Fruit fly (Drosophila melanogaster): Measurements from ENCODE around the gene CG31156.

Gene CG31156

DNA sequence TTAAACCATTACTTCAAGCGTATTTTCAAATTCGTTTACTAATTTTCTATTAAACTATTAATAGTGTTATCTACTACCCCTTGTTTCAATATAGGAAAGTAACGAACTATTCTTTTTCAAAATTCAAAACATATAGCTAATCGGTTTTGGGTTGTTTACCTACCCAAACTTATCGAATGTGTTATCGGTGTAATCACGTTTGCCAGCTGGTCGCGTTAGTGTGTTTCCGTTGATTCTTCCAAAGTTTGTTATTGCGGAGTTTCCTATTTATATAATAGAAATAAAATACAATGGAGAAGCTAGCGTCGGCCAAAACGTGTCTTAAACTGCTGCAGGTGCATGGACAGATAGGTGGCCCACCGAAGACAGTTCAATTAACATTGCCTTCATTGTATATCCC, 4.8 kb upstream of the CG31156 start, which contains the start of gene mRpL45 (continued):
- TF ChIP-seq CG11398 (GFP tag; optimal IDR thresholded peaks at IDR 0.05) (no peak), Chrac-16 (GFP tag; optimal IDR thresholded peaks at IDR 0.05) (no peak), fd102C (GFP tag; optimal IDR thresholded peaks at IDR 0.05) (no peak), NFAT (GFP tag; IDR thresholded peaks at IDR 0.05) (no peak), CG12659 (GFP tag; optimal IDR thresholded peaks at IDR 0.05) (peak; percentile 19), CG14441 (GFP tag; IDR thresholded peaks at IDR 0.05) (no peak), ewg (GFP tag; optimal IDR thresholded peaks at IDR 0.05) (no peak), MTF-1 (GFP tag; optimal IDR thresholded peaks at IDR 0.05; ENCODE audit: borderline replicate concordance) (no peak), sisA (GFP tag; IDR thresholded peaks at IDR 0.05) (no peak), fd3F (GFP tag; optimal IDR thresholded peaks at IDR 0.05) (no peak), CG6272 (GFP tag; IDR thresholded peaks at IDR 0.05) (no peak), CG13775 (GFP tag; optimal IDR thresholded peaks at IDR 0.05) (no peak), Bgb (GFP tag; IDR thresholded peaks at IDR 0.05; ENCODE audit: partially characterized antibody) (peak; percentile 66), Lhr (GFP tag; optimal IDR thresholded peaks at IDR 0.05) (no peak), Aef1 (GFP tag; IDR thresholded peaks at IDR 0.05) (no peak), TFAM (GFP tag; optimal IDR thresholded peaks at IDR 0.05) (no peak), jigr1 (GFP tag; IDR thresholded peaks at IDR 0.05) (no peak), CG10209 (GFP tag; optimal IDR thresholded peaks at IDR 0.05) (no peak), CG17186 (GFP tag; optimal IDR thresholded peaks at IDR 0.05) (no peak), sens (GFP tag) (peak; percentile 47), CG7357 (GFP tag; IDR thresholded peaks at IDR 0.05) (no peak), br (optimal IDR thresholded peaks at IDR 0.05) (no peak), CG15011 (GFP tag; optimal IDR thresholded peaks at IDR 0.05) (no peak), dati (GFP tag; IDR thresholded peaks at IDR 0.05) (no peak), sna (GFP tag; IDR thresholded peaks at IDR 0.05; ENCODE audit: partially characterized antibody) (no peak; the same call in 1 of the 2 replicates), lilli (GFP tag; optimal IDR thresholded peaks at IDR 0.05) (no peak), CG6791 (GFP tag; IDR thresholded peaks at IDR 0.05; ENCODE audit: partially characterized antibody) (peak; percentile 77), chinmo (GFP tag; IDR thresholded peaks at IDR 0.05; ENCODE audit: partially characterized antibody) (no peak; the same call in 3 of the 4 replicates), jumu (GFP tag; optimal IDR thresholded peaks at IDR 0.05) (no peak), grn (GFP tag; optimal IDR thresholded peaks at IDR 0.05) (no peak), Fer2 (tag; optimal IDR thresholded peaks at IDR 0.05) (no peak), Vsx1 (GFP tag; optimal IDR thresholded peaks at IDR 0.05) (no peak), Hr78 (GFP tag; optimal IDR thresholded peaks at IDR 0.05) (no peak), CG1602 (GFP tag; optimal IDR thresholded peaks at IDR 0.05) (no peak), Nf-YA (GFP tag; IDR thresholded peaks at IDR 0.05) (no peak), CG7963 (GFP tag; IDR thresholded peaks at IDR 0.05; ENCODE audit: partially characterized antibody) (no peak), sima (GFP tag; optimal IDR thresholded peaks at IDR 0.05) (no peak), esg (GFP tag; conservative IDR thresholded peaks at IDR 0.05) (no peak)

DNA sequence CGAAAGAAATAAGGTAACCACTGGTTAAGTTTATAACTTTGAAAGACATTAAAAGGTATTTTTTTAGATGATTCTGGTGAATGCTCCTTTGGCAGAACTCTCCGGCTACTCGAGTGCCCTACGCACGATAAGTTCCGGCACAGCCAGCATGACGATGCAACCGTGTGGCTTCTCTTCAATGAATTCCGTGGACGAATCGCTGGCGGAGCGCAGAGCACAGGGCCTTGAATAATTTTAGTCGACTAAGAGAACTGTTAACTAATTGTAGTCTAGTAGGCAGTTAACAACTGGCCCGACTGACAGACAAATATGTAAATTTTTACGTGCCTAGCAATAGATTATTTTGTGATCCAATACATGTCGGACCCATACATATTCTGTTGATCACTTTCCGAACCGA, 2.8 kb upstream of the CG31156 start, which contains the start of gene CG31161:
Gene CG31161, plus strand, starts transcription at position 301 of the 400 bp plus-strand sequence.
- TF ChIP-seq sim (GFP tag; IDR thresholded peaks at IDR 0.05) (no peak), ssp (GFP tag; IDR thresholded peaks at IDR 0.05) (no peak), CkIIα-i1 (GFP tag; IDR thresholded peaks at IDR 0.05) (no peak), H15 (GFP tag; IDR thresholded peaks at IDR 0.05) (no peak), CG6689 (GFP tag; IDR thresholded peaks at IDR 0.05) (no peak), CG7556 (GFP tag; optimal IDR thresholded peaks at IDR 0.05) (no peak), CG9932 (GFP tag; IDR thresholded peaks at IDR 0.05) (no peak), NC2α (GFP tag; optimal IDR thresholded peaks at IDR 0.05) (no peak), Max (GFP tag; optimal IDR thresholded peaks at IDR 0.05) (no peak), ATbp (GFP tag; optimal IDR thresholded peaks at IDR 0.05) (no peak), Trl (optimal IDR thresholded peaks at IDR 0.05) (no peak), Trl (GFP tag; optimal IDR thresholded peaks at IDR 0.05) (no peak), CG1647 (GFP tag; optimal IDR thresholded peaks at IDR 0.05) (no peak), ato (GFP tag; IDR thresholded peaks at IDR 0.05; ENCODE audit: partially characterized antibody) (no peak), trem (tag; optimal IDR thresholded peaks at IDR 0.05) (no peak), CG13775 (GFP tag; optimal IDR thresholded peaks at IDR 0.05) (no peak), CG7357 (GFP tag; IDR thresholded peaks at IDR 0.05) (no peak), onecut (GFP tag; IDR thresholded peaks at IDR 0.05) (no peak)
